Fruit fly (Drosophila melanogaster) whole organism, pupa: ENCODE measurements around the gene Polr2C.
A peak's percentile ranks its signal among the peaks of the same experiment; 100 is the strongest.

Experiments used
- CG10348 ChIP-seq: fragments of 200-800 bp; sonication (Bioruptor generic); IDR thresholded peaks from 2 replicates; pipeline ENCODE4 v1.3.6; 2022; ENCODE audit warnings: missing biosample characterization, missing genetic modification characterization
- CG12605 ChIP-seq: fragments of 200-800 bp; sonication (Bioruptor generic); IDR thresholded peaks from 2 replicates; pipeline ENCODE4 v1.3.6; 2022; ENCODE audit warnings: missing biosample characterization, missing genetic modification characterization
- CG13204 ChIP-seq: fragments of 200-800 bp; sonication (Bioruptor generic); optimal IDR thresholded peaks from 2 replicates; lab custom pipeline; 2018; ENCODE audit warnings: missing biosample characterization, mild to moderate bottlenecking, missing genetic modification characterization, moderate library complexity
- CG14655 ChIP-seq: fragments of 200-800 bp; sonication (Bioruptor generic); optimal IDR thresholded peaks from 3 replicates; lab custom pipeline; 2017; ENCODE audit warnings: mild to moderate bottlenecking, missing biosample characterization, missing genetic modification reagents, missing genetic modification characterization
- CG15710 ChIP-seq: fragments of 200-800 bp; sonication (Bioruptor generic); optimal IDR thresholded peaks from 2 replicates; lab custom pipeline; 2018; ENCODE audit warnings: missing biosample characterization, mild to moderate bottlenecking, missing genetic modification characterization, moderate library complexity
- CG17806 ChIP-seq: fragments of 200-800 bp; sonication (Bioruptor generic); optimal IDR thresholded peaks from 2 replicates; lab custom pipeline; 2018; ENCODE audit warnings: missing biosample characterization, mild to moderate bottlenecking, missing genetic modification characterization, moderate library complexity
- CG32121 ChIP-seq: fragments of 200-800 bp; sonication (Bioruptor generic); IDR thresholded peaks from 2 replicates; pipeline ENCODE4 v1.3.6; 2022; ENCODE audit warnings: missing biosample characterization, missing genetic modification characterization
- CG34367 ChIP-seq: fragments of 200-800 bp; sonication (Bioruptor generic); optimal IDR thresholded peaks from 2 replicates; lab custom pipeline; 2018; ENCODE audit warnings: missing biosample characterization, mild to moderate bottlenecking, missing genetic modification characterization
- CG4496 ChIP-seq: fragments of 200-800 bp; sonication (Bioruptor generic); IDR thresholded peaks from 3 replicates; pipeline ENCODE4 v1.3.6; 2022; ENCODE audit warnings: missing biosample characterization, missing genetic modification characterization
- CG8159 ChIP-seq: fragments of 200-800 bp; sonication (Bioruptor generic); optimal IDR thresholded peaks from 3 replicates; lab custom pipeline; 2018; ENCODE audit warnings: missing biosample characterization, mild to moderate bottlenecking, missing genetic modification characterization, moderate library complexity
- CG8301 ChIP-seq: fragments of 200-800 bp; sonication (Bioruptor generic); optimal IDR thresholded peaks from 2 replicates; lab custom pipeline; 2018; ENCODE audit warnings: missing biosample characterization, mild to moderate bottlenecking, missing genetic modification characterization
- CG9948 ChIP-seq: fragments of 200-800 bp; sonication (Bioruptor generic); optimal IDR thresholded peaks from 2 replicates; lab custom pipeline; 2018; ENCODE audit warnings: missing biosample characterization, mild to moderate bottlenecking, missing genetic modification characterization, moderate library complexity
- D1 ChIP-seq: fragments of 200-800 bp; sonication (Bioruptor generic); optimal IDR thresholded peaks from 2 replicates; lab custom pipeline; 2018; ENCODE audit warnings: missing biosample characterization, mild to moderate bottlenecking, missing genetic modification characterization, moderate library complexity
- EcR ChIP-seq: fragments of 200-800 bp; sonication (Bioruptor generic); optimal IDR thresholded peaks from 3 replicates; lab custom pipeline; 2019; ENCODE audit warnings: missing biosample characterization, missing genetic modification characterization, mild to moderate bottlenecking, moderate library complexity, missing genetic modification reagents
- Ets98B ChIP-seq: fragments of 200-800 bp; sonication (Bioruptor generic); IDR thresholded peaks from 2 replicates; pipeline ENCODE4 v1.3.6; 2022; ENCODE audit warnings: missing biosample characterization, missing genetic modification characterization
- Pif1A ChIP-seq: fragments of 200-800 bp; sonication (Bioruptor generic); optimal IDR thresholded peaks from 3 replicates; lab custom pipeline; 2016; ENCODE audit warnings: missing biosample characterization, missing genetic modification characterization
- Pif1B ChIP-seq: fragments of 200-800 bp; sonication (Bioruptor generic); optimal IDR thresholded peaks from 3 replicates; lab custom pipeline; 2016; ENCODE audit warnings: missing biosample characterization, missing genetic modification characterization
- Snoo ChIP-seq: fragments of 200-800 bp; sonication (Bioruptor generic); optimal IDR thresholded peaks from 3 replicates; lab custom pipeline; 2017; ENCODE audit warnings: missing biosample characterization, mild to moderate bottlenecking, missing genetic modification characterization, inconsistent platforms
- fd96Ca ChIP-seq: fragments of 200-800 bp; sonication (Bioruptor generic); IDR thresholded peaks from 3 replicates; pipeline ENCODE4 v1.3.6; 2022; ENCODE audit warnings: missing biosample characterization, missing genetic modification characterization
- gl ChIP-seq: fragments of 200-800 bp; sonication (Bioruptor generic); optimal IDR thresholded peaks from 2 replicates; lab custom pipeline; 2018; ENCODE audit warnings: missing biosample characterization, mild to moderate bottlenecking, missing genetic modification characterization
- rn ChIP-seq: fragments of 200-800 bp; sonication (Bioruptor generic); IDR thresholded peaks from 2 replicates; pipeline ENCODE4 v1.3.6; 2022; ENCODE audit warnings: missing biosample characterization, missing genetic modification characterization

Gene Polr2C

dm6 chr2L:13839744-13840151, 6.6 kb downstream of the Polr2C start:
- TF ChIP-seq Ets98B, result peak; percentile 80
- peak; percentile 76 for TF ChIP-seq Pif1B
- TF ChIP-seq rn (GFP tag; lab: Robert Waterston, UW), result peak; percentile 48; the same call in 1 of the 2 replicates
- peak; percentile 46 for TF ChIP-seq CG13204 (GFP tag; lab: Kevin White, UChicago)
- TF ChIP-seq fd96Ca (GFP tag; lab: Robert Waterston, UW), result no peak; the same call in 2 of the 3 replicates
- peak; percentile 76 for TF ChIP-seq CG34367 (tag; lab: Kevin White, UChicago)
- TF ChIP-seq D1 (tag; lab: Kevin White, UChicago), result peak; percentile 82
- TF ChIP-seq CG32121 (GFP tag; lab: Robert Waterston, UW), result peak; percentile 90
- TF ChIP-seq CG14655 (GFP tag; lab: Kevin White, UChicago), result peak; percentile 92
- TF ChIP-seq CG17806 (tag; lab: Kevin White, UChicago), result peak; percentile 81
- TF ChIP-seq CG12605 (GFP tag; lab: Robert Waterston, UW), result peak; percentile 56
- 0 out of 2 replicates have a peak, but pooled peaks have one; percentile 16 for TF ChIP-seq CG10348 (GFP tag; lab: Robert Waterston, UW)
- peak; percentile 83 for TF ChIP-seq Pif1A
- TF ChIP-seq CG9948 (tag; lab: Kevin White, UChicago), result peak; percentile 88
- TF ChIP-seq CG4496 (GFP tag; lab: Robert Waterston, UW), result peak; percentile 86
- TF ChIP-seq gl, result peak; percentile 40
- TF ChIP-seq CG8301 (tag; lab: Kevin White, UChicago), result peak; percentile 88
- TF ChIP-seq Snoo (tag; lab: Kevin White, UChicago), result peak; percentile 91
- TF ChIP-seq EcR (GFP tag; lab: Kevin White, UChicago), result no peak
- peak; percentile 86 for TF ChIP-seq CG8159 (tag; lab: Kevin White, UChicago)
- peak; percentile 83 for TF ChIP-seq CG15710

- TF ChIP-seq CG10348 (GFP tag; lab: Robert Waterston, UW) (no peak), CG9948 (tag; lab: Kevin White, UChicago) (no peak), CG4496 (GFP tag; lab: Robert Waterston, UW) (no peak), CG34367 (tag; lab: Kevin White, UChicago) (no peak), D1 (tag; lab: Kevin White, UChicago) (no peak), CG8159 (tag; lab: Kevin White, UChicago) (no peak), CG15710 (no peak), CG17806 (tag; lab: Kevin White, UChicago) (no peak), Pif1A (no peak), rn (GFP tag; lab: Robert Waterston, UW) (no peak), CG8301 (tag; lab: Kevin White, UChicago) (no peak)
Observed at dm6 chr2L:13841508-13841907, 8.4 kb downstream of the Polr2C start, which contains the start of gene CG33307. Gene CG33307, minus strand, starts transcription at chr2L:13841520.

dm6 chr2L:13842078-13842477, 8.9 kb downstream of the Polr2C start:
- TF ChIP-seq D1 (tag; lab: Kevin White, UChicago) (peak; percentile 29), CG4496 (GFP tag; lab: Robert Waterston, UW) (no peak; the same call in 2 of the 3 replicates)
- TF ChIP-seq, all 21 proteins: peak for 1

dm6 chr2L:13842572-13842971, 9.4 kb downstream of the Polr2C start:
- no peak for TF ChIP-seq CG32121 (GFP tag; lab: Robert Waterston, UW)
- TF ChIP-seq gl, result no peak
- TF ChIP-seq Pif1B, result no peak
- no peak for TF ChIP-seq EcR (GFP tag; lab: Kevin White, UChicago)
- TF ChIP-seq CG15710, result no peak
- no peak for TF ChIP-seq CG4496 (GFP tag; lab: Robert Waterston, UW)
- no peak for TF ChIP-seq CG13204 (GFP tag; lab: Kevin White, UChicago)
- TF ChIP-seq Ets98B, result no peak
- no peak for TF ChIP-seq Snoo (tag; lab: Kevin White, UChicago)
- no peak for TF ChIP-seq CG34367 (tag; lab: Kevin White, UChicago)
- TF ChIP-seq CG17806 (tag; lab: Kevin White, UChicago), result no peak
- TF ChIP-seq, all 21 proteins: peak for 0

- no peak for TF ChIP-seq CG14655 (GFP tag; lab: Kevin White, UChicago)
- no peak for TF ChIP-seq CG13204 (GFP tag; lab: Kevin White, UChicago)
- no peak for TF ChIP-seq CG8159 (tag; lab: Kevin White, UChicago)
- no peak for TF ChIP-seq gl
- no peak for TF ChIP-seq Ets98B
- TF ChIP-seq CG9948 (tag; lab: Kevin White, UChicago), result no peak
- no peak for TF ChIP-seq CG8301 (tag; lab: Kevin White, UChicago)
- no peak for TF ChIP-seq Pif1A
Observed at dm6 chr2L:13843692-13844284, 10.7 kb downstream of the Polr2C start, which contains the start of gene CG33306. Gene CG33306, minus strand, starts transcription at chr2L:13843742.

- TF ChIP-seq fd96Ca (GFP tag; lab: Robert Waterston, UW), result no peak
- TF ChIP-seq CG17806 (tag; lab: Kevin White, UChicago), result no peak
- TF ChIP-seq Pif1A, result no peak
- TF ChIP-seq EcR (GFP tag; lab: Kevin White, UChicago), result no peak
- TF ChIP-seq CG14655 (GFP tag; lab: Kevin White, UChicago), result no peak
Observed at dm6 chr2L:13845178-13845577, 12.0 kb downstream of the Polr2C start, which contains the start of gene CG8997. Gene CG8997, minus strand, starts transcription at chr2L:13845325.
